Fruit fly (Drosophila melanogaster) whole organism, embryonic: ENCODE data around the gene CG7966.

Experiments
- Aef1 ChIP-seq: fragments of 200-800 bp; sonication (Bioruptor generic); IDR thresholded peaks from 3 replicates; pipeline ENCODE4 v1.3.6; 2022; ENCODE audit warnings: missing biosample characterization, missing genetic modification characterization
- Atf-2 ChIP-seq: fragments of 200-800 bp; sonication (Bioruptor generic); optimal IDR thresholded peaks from 2 replicates; lab custom pipeline; 2016; ENCODE audit warnings: missing biosample characterization, missing genetic modification characterization
- Bgb ChIP-seq: fragments of 200-800 bp; sonication (Bioruptor generic); IDR thresholded peaks from 2 replicates; pipeline ENCODE4 v1.3.6; 2022; ENCODE audit warnings: missing biosample characterization, missing genetic modification characterization; ENCODE audit not compliant: partially characterized antibody
- Blimp-1 ChIP-seq: fragments of 200-800 bp; sonication (Bioruptor generic); optimal IDR thresholded peaks from 3 replicates; lab custom pipeline; 2018; ENCODE audit warnings: missing biosample characterization, missing genetic modification characterization, mild to moderate bottlenecking, moderate library complexity, missing genetic modification reagents
- CG11085 ChIP-seq: fragments of 200-800 bp; sonication (Bioruptor generic); IDR thresholded peaks from 2 replicates; pipeline ENCODE4 v1.3.6; 2022; ENCODE audit warnings: missing biosample characterization, missing genetic modification characterization
- CG11456 ChIP-seq: fragments of 200-800 bp; sonication (Bioruptor generic); IDR thresholded peaks from 3 replicates; pipeline ENCODE4 v1.3.6; 2022; ENCODE audit warnings: missing biosample characterization, missing genetic modification characterization
- CG12391 ChIP-seq: fragments of 200-800 bp; sonication (Bioruptor generic); optimal IDR thresholded peaks from 3 replicates; lab custom pipeline; 2018; ENCODE audit warnings: missing biosample characterization, mild to moderate bottlenecking, missing genetic modification characterization, moderate library complexity
- CG12769 ChIP-seq: fragments of 200-800 bp; sonication (Bioruptor generic); optimal IDR thresholded peaks from 2 replicates; lab custom pipeline; 2019; ENCODE audit warnings: missing biosample characterization, mild to moderate bottlenecking, missing genetic modification characterization, moderate library complexity
- CG13624 ChIP-seq: fragments of 200-800 bp; sonication (Bioruptor generic); optimal IDR thresholded peaks from 2 replicates; lab custom pipeline; 2016; ENCODE audit warnings: missing biosample characterization, missing genetic modification characterization
- CG1529 ChIP-seq: fragments of 200-800 bp; sonication (Bioruptor generic); optimal IDR thresholded peaks from 3 replicates; lab custom pipeline; 2018; ENCODE audit warnings: missing biosample characterization, missing genetic modification characterization
- CG18476 ChIP-seq: fragments of 200-800 bp; sonication (Bioruptor generic); optimal IDR thresholded peaks from 2 replicates; lab custom pipeline; 2016; ENCODE audit warnings: missing biosample characterization, mild to moderate bottlenecking, missing genetic modification characterization
- CG18599 ChIP-seq: fragments of 200-800 bp; sonication (Bioruptor generic); optimal IDR thresholded peaks from 3 replicates; lab custom pipeline; 2017; ENCODE audit warnings: missing biosample characterization, missing genetic modification characterization, mild to moderate bottlenecking, moderate library complexity, missing genetic modification reagents
- CG2202 ChIP-seq: fragments of 200-800 bp; sonication (Bioruptor generic); optimal IDR thresholded peaks from 2 replicates; lab custom pipeline; 2018; ENCODE audit warnings: missing biosample characterization, mild to moderate bottlenecking, missing genetic modification characterization
- CG31224 ChIP-seq: fragments of 200-800 bp; sonication (Bioruptor generic); IDR thresholded peaks from 2 replicates; pipeline ENCODE4 v1.3.6; 2022; ENCODE audit warnings: missing biosample characterization, missing genetic modification characterization
- CG32767 ChIP-seq: fragments of 200-800 bp; sonication (Bioruptor generic); IDR thresholded peaks from 2 replicates; pipeline ENCODE4 v1.3.6; 2022; ENCODE audit warnings: missing biosample characterization, missing genetic modification characterization
- CG3281 ChIP-seq: fragments of 200-800 bp; sonication (Bioruptor generic); optimal IDR thresholded peaks from 3 replicates; lab custom pipeline; 2017; ENCODE audit warnings: missing biosample characterization, mild to moderate bottlenecking, missing genetic modification characterization
- CG34422 ChIP-seq: fragments of 200-800 bp; sonication (Bioruptor generic); IDR thresholded peaks from 3 replicates; pipeline ENCODE4 v1.3.6; 2022; ENCODE audit warnings: missing biosample characterization, missing genetic modification characterization
- CG4820 ChIP-seq: fragments of 200-800 bp; sonication (Bioruptor generic); optimal IDR thresholded peaks from 3 replicates; lab custom pipeline; 2016; ENCODE audit warnings: missing biosample characterization, missing genetic modification characterization
- CG6175 ChIP-seq: fragments of 200-800 bp; sonication (Bioruptor generic); IDR thresholded peaks from 3 replicates; pipeline ENCODE4 v1.3.6; 2022; ENCODE audit warnings: missing biosample characterization, missing genetic modification characterization
- CG6765 ChIP-seq: fragments of 200-800 bp; sonication (Bioruptor generic); optimal IDR thresholded peaks from 3 replicates; lab custom pipeline; 2017; ENCODE audit warnings: missing biosample characterization, mild to moderate bottlenecking, missing genetic modification characterization
- CG7556 ChIP-seq: fragments of 200-800 bp; sonication (Bioruptor generic); optimal IDR thresholded peaks from 2 replicates; lab custom pipeline; 2017; ENCODE audit warnings: missing biosample characterization, mild to moderate bottlenecking, missing genetic modification characterization
- CHES-1-like ChIP-seq: fragments of 200-800 bp; sonication (Bioruptor generic); optimal IDR thresholded peaks from 2 replicates; lab custom pipeline; 2016; ENCODE audit warnings: missing biosample characterization, missing genetic modification characterization
- Doc2 ChIP-seq: fragments of 200-800 bp; sonication (Bioruptor generic); IDR thresholded peaks from 2 replicates; pipeline ENCODE4 v1.3.6; 2022; ENCODE audit warnings: missing biosample characterization, missing genetic modification characterization
- Eip74EF ChIP-seq, 2 experiments: fragments of 200-800 bp in 1 of 2; fragments of >200 bp in 1 of 2; sonication (Bioruptor generic) in 1 of 2; optimal IDR thresholded peaks; 2 replicates each; lab custom pipeline; 2017 to 2019; ENCODE audit warnings: missing biosample characterization in 2 of 2, missing genetic modification characterization in 2 of 2, mild to moderate bottlenecking in 1 of 2, moderate library complexity in 1 of 2
- Hey ChIP-seq: fragments of 200-800 bp; sonication (Bioruptor generic); optimal IDR thresholded peaks from 3 replicates; lab custom pipeline; 2018; ENCODE audit warnings: missing biosample characterization, mild to moderate bottlenecking, missing genetic modification characterization
- HmgZ ChIP-seq: fragments of 200-800 bp; sonication (Bioruptor generic); optimal IDR thresholded peaks from 2 replicates; lab custom pipeline; 2018; ENCODE audit warnings: missing biosample characterization, mild to moderate bottlenecking, missing genetic modification characterization
- Hmx ChIP-seq: fragments of 200-800 bp; sonication (Bioruptor generic); optimal IDR thresholded peaks from 2 replicates; lab custom pipeline; 2016; ENCODE audit warnings: missing biosample characterization, missing genetic modification characterization
- Hr3 ChIP-seq: fragments of 200-800 bp; sonication (Bioruptor generic); optimal IDR thresholded peaks from 3 replicates; lab custom pipeline; 2016; ENCODE audit warnings: missing biosample characterization, missing genetic modification characterization
- Lhr ChIP-seq: fragments of 200-800 bp; sonication (Bioruptor generic); optimal IDR thresholded peaks from 3 replicates; lab custom pipeline; 2017; ENCODE audit warnings: mild to moderate bottlenecking, missing biosample characterization, missing genetic modification reagents, missing genetic modification characterization
- Mad ChIP-seq: fragments of 200-800 bp; sonication (Bioruptor generic); optimal IDR thresholded peaks from 2 replicates; lab custom pipeline; 2016; ENCODE audit warnings: missing biosample characterization, missing genetic modification characterization
- Tbp ChIP-seq: fragments of >200 bp; optimal IDR thresholded peaks from 2 replicates; lab custom pipeline; 2018; ENCODE audit warnings: missing biosample characterization, missing genetic modification characterization
- ab ChIP-seq: fragments of 200-800 bp; sonication (Bioruptor generic); optimal IDR thresholded peaks from 2 replicates; lab custom pipeline; 2016; ENCODE audit warnings: missing biosample characterization, missing genetic modification characterization
- bcd ChIP-seq: fragments of 200-800 bp; sonication (Bioruptor generic); optimal IDR thresholded peaks from 2 replicates; lab custom pipeline; 2017; ENCODE audit warnings: missing biosample characterization, mild to moderate bottlenecking, missing genetic modification characterization
- fru ChIP-seq: fragments of >200 bp; optimal IDR thresholded peaks from 2 replicates; lab custom pipeline; 2017
- ftz-f1 ChIP-seq: fragments of 200-800 bp; sonication (Bioruptor generic); optimal IDR thresholded peaks from 2 replicates; lab custom pipeline; 2016; ENCODE audit warnings: missing biosample characterization, missing genetic modification characterization
- gro ChIP-seq: fragments of 200-800 bp; sonication (Bioruptor generic); optimal IDR thresholded peaks from 2 replicates; lab custom pipeline; 2016; ENCODE audit warnings: missing biosample characterization, missing genetic modification characterization
- ham ChIP-seq: fragments of 200-800 bp; sonication (Bioruptor generic); IDR thresholded peaks from 2 replicates; pipeline ENCODE4 v1.3.6; 2022; ENCODE audit warnings: missing biosample characterization, missing genetic modification characterization
- inv ChIP-seq: fragments of 200-800 bp; sonication (Bioruptor generic); IDR thresholded peaks from 2 replicates; pipeline ENCODE4 v1.3.6; 2022; ENCODE audit warnings: missing biosample characterization, missing genetic modification characterization; ENCODE audit not compliant: partially characterized antibody
- pan ChIP-seq, 4 experiments: fragments of >200 bp in 3 of 4; fragments of 200-800 bp in 1 of 4; sonication (Bioruptor generic) in 1 of 4; optimal IDR thresholded peaks in 3 of 4; IDR thresholded peaks in 1 of 4; 2 replicates each; pipeline versions ENCODE4 v1.3.6 to Lab custom; 2017 to 2022; ENCODE audit warnings: missing biosample characterization in 2 of 4, missing genetic modification characterization in 2 of 4, mixed read lengths in 1 of 4
- pb ChIP-seq: fragments of 200-800 bp; sonication (Bioruptor generic); optimal IDR thresholded peaks from 3 replicates; lab custom pipeline; 2016; ENCODE audit warnings: missing biosample characterization, missing genetic modification characterization
- pnt ChIP-seq: fragments of 200-800 bp; sonication (Bioruptor generic); optimal IDR thresholded peaks from 3 replicates; lab custom pipeline; 2016; ENCODE audit warnings: missing biosample characterization, missing genetic modification characterization
- prd ChIP-seq, 3 experiments: fragments of >200 bp in 2 of 3; fragments of 200-800 bp in 1 of 3; sonication (Bioruptor generic) in 1 of 3; optimal IDR thresholded peaks in 2 of 3; IDR thresholded peaks in 1 of 3; 2 replicates in 2 of 3; 3 replicates in 1 of 3; pipeline versions ENCODE4 v1.3.6 to Lab custom; 2017 to 2022; ENCODE audit warnings: missing biosample characterization in 1 of 3, missing genetic modification characterization in 1 of 3
- row ChIP-seq: fragments of 200-800 bp; sonication (Bioruptor generic); IDR thresholded peaks from 3 replicates; pipeline ENCODE4 v1.3.6; 2022; ENCODE audit warnings: missing biosample characterization, missing genetic modification characterization
- scrt ChIP-seq: fragments of 200-800 bp; sonication (Bioruptor generic); optimal IDR thresholded peaks from 2 replicates; lab custom pipeline; 2018; ENCODE audit warnings: missing biosample characterization, mild to moderate bottlenecking, missing genetic modification characterization, moderate library complexity
- so ChIP-seq: fragments of 200-800 bp; sonication (Bioruptor generic); IDR thresholded peaks from 3 replicates; pipeline ENCODE4 v1.3.6; 2022; ENCODE audit warnings: missing biosample characterization, missing genetic modification characterization
- sob ChIP-seq: fragments of 200-800 bp; sonication (Bioruptor generic); IDR thresholded peaks from 2 replicates; pipeline ENCODE4 v1.3.6; 2022; ENCODE audit warnings: missing biosample characterization, missing genetic modification characterization
- ssp ChIP-seq: fragments of 200-800 bp; sonication (Bioruptor generic); IDR thresholded peaks from 2 replicates; pipeline ENCODE4 v1.3.6; 2022; ENCODE audit warnings: missing biosample characterization, missing genetic modification characterization
- tin ChIP-seq: fragments of 200-800 bp; sonication (Bioruptor generic); optimal IDR thresholded peaks from 3 replicates; lab custom pipeline; 2016; ENCODE audit warnings: missing biosample characterization, missing genetic modification characterization
- tup ChIP-seq: fragments of 200-800 bp; sonication (Bioruptor generic); optimal IDR thresholded peaks from 2 replicates; lab custom pipeline; 2016; ENCODE audit warnings: missing biosample characterization, mild to moderate bottlenecking, missing genetic modification characterization, moderate library complexity
- yki ChIP-seq: fragments of >200 bp; optimal IDR thresholded peaks from 3 replicates; lab custom pipeline; 2018

CG7966 gene

DNA sequence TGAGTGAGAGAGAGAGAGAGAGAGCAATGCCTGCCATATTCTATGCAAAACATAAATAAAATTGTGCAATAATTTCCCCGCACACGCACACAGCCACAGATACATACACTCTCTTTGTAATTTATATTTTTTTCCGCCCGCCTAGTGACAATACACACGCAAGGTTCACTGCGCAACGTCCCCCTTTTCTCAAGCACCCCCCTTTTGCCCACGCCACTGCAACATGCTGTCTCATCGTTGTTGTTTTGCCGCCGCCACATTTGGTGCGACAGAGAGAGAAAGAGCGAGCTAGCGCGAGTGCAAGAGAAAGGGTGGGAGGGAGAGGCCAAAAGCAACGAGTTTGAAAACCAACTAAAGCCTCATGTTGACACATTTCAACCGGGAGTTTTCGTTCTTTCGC, 38.9 kb downstream of the CG7966 start (continued):
- TF ChIP-seq CG11085 (GFP tag; lab: Robert Waterston, UW) (0 out of 2 replicates have a peak, but pooled peaks have one; percentile 39), inv (GFP tag; lab: Robert Waterston, UW) (no peak), CG34422 (GFP tag; lab: Robert Waterston, UW) (peak; percentile 86), Eip74EF (GFP tag; optimal IDR thresholded peaks at IDR 0.05; lab: Kevin White, UChicago) (no peak), Atf-2 (GFP tag; lab: Kevin White, UChicago) (peak; percentile 21), Mad (GFP tag; lab: Kevin White, UChicago) (peak; percentile 61), Doc2 (no peak), ftz-f1 (GFP tag; lab: Kevin White, UChicago) (peak; percentile 48), CG2202 (peak; percentile 28), tin (GFP tag; lab: Kevin White, UChicago) (peak; percentile 63), CG32767 (GFP tag; lab: Robert Waterston, UW) (0 out of 2 replicates have a peak, but pooled peaks have one; percentile 45), ab (peak; percentile 31), CG4820 (GFP tag; lab: Kevin White, UChicago) (no peak), gro (GFP tag; lab: Kevin White, UChicago) (peak; percentile 61), CG11456 (peak; percentile 73), CG12769 (tag; lab: Kevin White, UChicago) (no peak), ham (GFP tag; lab: Robert Waterston, UW) (no peak), Aef1 (GFP tag; lab: Robert Waterston, UW) (peak; percentile 91), Tbp (GFP tag; lab: Kevin White, UChicago) (no peak), CG6765 (GFP tag; lab: Kevin White, UChicago) (peak; percentile 46), pnt (peak; percentile 40), bcd (peak; percentile 63), CG6175 (GFP tag; lab: Robert Waterston, UW) (0 out of 3 replicates have a peak, but pooled peaks have one; percentile 65), prd (optimal IDR thresholded peaks at IDR 0.05; lab: Kevin White, UChicago) (no peak), prd (GFP tag; IDR thresholded peaks at IDR 0.05; lab: Robert Waterston, UW) (peak; percentile 72), Lhr (no peak), tup (GFP tag; lab: Kevin White, UChicago) (peak; percentile 22), CG3281 (GFP tag; lab: Kevin White, UChicago) (peak; percentile 30), Hr3 (GFP tag; lab: Kevin White, UChicago) (peak; percentile 46), ssp (GFP tag; lab: Robert Waterston, UW) (peak; percentile 27; the same call in 1 of the 2 replicates), scrt (GFP tag; lab: Kevin White, UChicago) (peak; percentile 71), CG18599 (GFP tag; lab: Kevin White, UChicago) (peak; percentile 73), CG31224 (GFP tag; lab: Robert Waterston, UW) (peak; percentile 51), CG13624 (GFP tag; lab: Kevin White, UChicago) (peak; percentile 60), CG12391 (peak; percentile 45), Hey (tag; lab: Kevin White, UChicago) (peak; percentile 12), Hmx (no peak), pb (GFP tag; lab: Kevin White, UChicago) (peak; percentile 14), CHES-1-like (GFP tag; lab: Kevin White, UChicago) (peak; percentile 66), CG7556 (GFP tag; lab: Kevin White, UChicago) (peak; percentile 19), so (0 out of 3 replicates have a peak, but pooled peaks have one; percentile 47), CG18476 (GFP tag; lab: Kevin White, UChicago) (no peak), row (GFP tag; lab: Robert Waterston, UW) (peak; percentile 81), fru (no peak), CG1529 (GFP tag; lab: Kevin White, UChicago) (no peak), sob (GFP tag; lab: Robert Waterston, UW) (peak; percentile 71), yki (lab: Kevin White, UChicago) (no peak), HmgZ (tag; lab: Kevin White, UChicago) (no peak), Bgb (0 out of 2 replicates have a peak, but pooled peaks have one; percentile 17), pan (optimal IDR thresholded peaks at IDR 0.05; lab: Kevin White, UChicago) (no peak), pan (GFP tag; optimal IDR thresholded peaks at IDR 0.05 in 1 of 2, IDR thresholded peaks at IDR 0.05 in 1 of 2) (peak in 1 of 2 experiments; percentile 78), Blimp-1 (GFP tag; lab: Kevin White, UChicago) (peak; percentile 1)
